Fruit fly (Drosophila melanogaster) whole organism, pupa: Measurements from ENCODE around the gene C1GalTA.

ENCODE experiments used
- CG10348 ChIP-seq: fragments of 200-800 bp; sonication (Bioruptor generic); IDR thresholded peaks from 2 replicates; pipeline ENCODE4 v1.3.6; 2022; ENCODE audit warnings: missing biosample characterization, missing genetic modification characterization
- CG12605 ChIP-seq: fragments of 200-800 bp; sonication (Bioruptor generic); IDR thresholded peaks from 2 replicates; pipeline ENCODE4 v1.3.6; 2022; ENCODE audit warnings: missing biosample characterization, missing genetic modification characterization
- CG13204 ChIP-seq: fragments of 200-800 bp; sonication (Bioruptor generic); optimal IDR thresholded peaks from 2 replicates; lab custom pipeline; 2018; ENCODE audit warnings: missing biosample characterization, mild to moderate bottlenecking, missing genetic modification characterization, moderate library complexity
- CG14655 ChIP-seq: fragments of 200-800 bp; sonication (Bioruptor generic); optimal IDR thresholded peaks from 3 replicates; lab custom pipeline; 2017; ENCODE audit warnings: mild to moderate bottlenecking, missing biosample characterization, missing genetic modification reagents, missing genetic modification characterization
- CG15710 ChIP-seq: fragments of 200-800 bp; sonication (Bioruptor generic); optimal IDR thresholded peaks from 2 replicates; lab custom pipeline; 2018; ENCODE audit warnings: missing biosample characterization, mild to moderate bottlenecking, missing genetic modification characterization, moderate library complexity
- CG17806 ChIP-seq: fragments of 200-800 bp; sonication (Bioruptor generic); optimal IDR thresholded peaks from 2 replicates; lab custom pipeline; 2018; ENCODE audit warnings: missing biosample characterization, mild to moderate bottlenecking, missing genetic modification characterization, moderate library complexity
- CG32121 ChIP-seq: fragments of 200-800 bp; sonication (Bioruptor generic); IDR thresholded peaks from 2 replicates; pipeline ENCODE4 v1.3.6; 2022; ENCODE audit warnings: missing biosample characterization, missing genetic modification characterization
- CG34367 ChIP-seq: fragments of 200-800 bp; sonication (Bioruptor generic); optimal IDR thresholded peaks from 2 replicates; lab custom pipeline; 2018; ENCODE audit warnings: missing biosample characterization, mild to moderate bottlenecking, missing genetic modification characterization
- CG4496 ChIP-seq: fragments of 200-800 bp; sonication (Bioruptor generic); IDR thresholded peaks from 3 replicates; pipeline ENCODE4 v1.3.6; 2022; ENCODE audit warnings: missing biosample characterization, missing genetic modification characterization
- CG8159 ChIP-seq: fragments of 200-800 bp; sonication (Bioruptor generic); optimal IDR thresholded peaks from 3 replicates; lab custom pipeline; 2018; ENCODE audit warnings: missing biosample characterization, mild to moderate bottlenecking, missing genetic modification characterization, moderate library complexity
- CG8301 ChIP-seq: fragments of 200-800 bp; sonication (Bioruptor generic); optimal IDR thresholded peaks from 2 replicates; lab custom pipeline; 2018; ENCODE audit warnings: missing biosample characterization, mild to moderate bottlenecking, missing genetic modification characterization
- CG9948 ChIP-seq: fragments of 200-800 bp; sonication (Bioruptor generic); optimal IDR thresholded peaks from 2 replicates; lab custom pipeline; 2018; ENCODE audit warnings: missing biosample characterization, mild to moderate bottlenecking, missing genetic modification characterization, moderate library complexity
- D1 ChIP-seq: fragments of 200-800 bp; sonication (Bioruptor generic); optimal IDR thresholded peaks from 2 replicates; lab custom pipeline; 2018; ENCODE audit warnings: missing biosample characterization, mild to moderate bottlenecking, missing genetic modification characterization, moderate library complexity
- EcR ChIP-seq: fragments of 200-800 bp; sonication (Bioruptor generic); optimal IDR thresholded peaks from 3 replicates; lab custom pipeline; 2019; ENCODE audit warnings: missing biosample characterization, missing genetic modification characterization, mild to moderate bottlenecking, moderate library complexity, missing genetic modification reagents
- Ets98B ChIP-seq: fragments of 200-800 bp; sonication (Bioruptor generic); IDR thresholded peaks from 2 replicates; pipeline ENCODE4 v1.3.6; 2022; ENCODE audit warnings: missing biosample characterization, missing genetic modification characterization
- Pif1A ChIP-seq: fragments of 200-800 bp; sonication (Bioruptor generic); optimal IDR thresholded peaks from 3 replicates; lab custom pipeline; 2016; ENCODE audit warnings: missing biosample characterization, missing genetic modification characterization
- Pif1B ChIP-seq: fragments of 200-800 bp; sonication (Bioruptor generic); optimal IDR thresholded peaks from 3 replicates; lab custom pipeline; 2016; ENCODE audit warnings: missing biosample characterization, missing genetic modification characterization
- Snoo ChIP-seq: fragments of 200-800 bp; sonication (Bioruptor generic); optimal IDR thresholded peaks from 3 replicates; lab custom pipeline; 2017; ENCODE audit warnings: missing biosample characterization, mild to moderate bottlenecking, missing genetic modification characterization, inconsistent platforms
- fd96Ca ChIP-seq: fragments of 200-800 bp; sonication (Bioruptor generic); IDR thresholded peaks from 3 replicates; pipeline ENCODE4 v1.3.6; 2022; ENCODE audit warnings: missing biosample characterization, missing genetic modification characterization
- gl ChIP-seq: fragments of 200-800 bp; sonication (Bioruptor generic); optimal IDR thresholded peaks from 2 replicates; lab custom pipeline; 2018; ENCODE audit warnings: missing biosample characterization, mild to moderate bottlenecking, missing genetic modification characterization
- rn ChIP-seq: fragments of 200-800 bp; sonication (Bioruptor generic); IDR thresholded peaks from 2 replicates; pipeline ENCODE4 v1.3.6; 2022; ENCODE audit warnings: missing biosample characterization, missing genetic modification characterization

Gene C1GalTA

DNA sequence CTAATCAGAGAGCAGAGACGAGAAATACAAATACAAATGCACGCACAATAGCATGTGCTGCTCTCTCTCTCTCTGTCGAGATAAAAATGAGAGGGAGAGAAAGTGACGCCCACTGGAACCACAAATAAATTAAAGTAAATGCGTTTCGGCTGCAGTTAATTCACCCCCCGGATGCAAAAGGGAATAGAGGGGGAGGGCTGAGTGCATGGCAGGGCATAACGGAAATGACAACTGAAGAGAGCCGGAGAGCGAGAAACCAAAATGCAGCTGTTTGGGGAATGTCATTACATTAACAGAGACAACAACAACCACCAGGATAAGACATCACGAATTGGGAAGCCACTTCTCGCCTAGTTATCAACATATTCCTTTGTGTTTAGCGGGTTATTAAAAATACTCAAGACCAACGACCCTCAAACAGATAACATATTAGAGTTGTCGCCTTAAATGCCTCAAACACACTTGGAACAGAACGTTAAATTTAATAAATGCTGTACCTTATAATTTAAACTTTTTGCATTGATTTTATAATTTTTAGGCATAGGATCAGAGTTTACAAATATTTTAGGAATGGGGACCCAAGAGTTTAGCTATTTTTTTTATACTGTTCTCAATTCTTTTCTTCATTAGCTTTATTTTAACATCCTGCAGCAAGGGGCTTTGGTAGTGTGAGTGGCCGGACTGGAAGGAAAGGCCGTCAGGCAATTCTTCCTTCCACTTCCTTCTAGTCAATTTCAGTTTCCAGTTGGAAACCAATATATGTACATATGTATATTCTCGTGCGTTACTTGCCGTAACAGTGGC is 895 bp downstream of the C1GalTA start:
- TF ChIP-seq CG8159: peak; percentile 80
- 0 out of 3 replicates have a peak, but pooled peaks have one; percentile 51 for TF ChIP-seq CG4496 (GFP tag; lab: Robert Waterston, UW)
- no peak for TF ChIP-seq rn (GFP tag; lab: Robert Waterston, UW)
- peak; percentile 62 for TF ChIP-seq CG17806
- TF ChIP-seq Pif1A (GFP tag; lab: Kevin White, UChicago): peak; percentile 65
- no peak for TF ChIP-seq gl
- TF ChIP-seq CG10348: no peak
- TF ChIP-seq CG12605 (GFP tag; lab: Robert Waterston, UW): peak; percentile 41; the same call in 1 of the 2 replicates
- TF ChIP-seq CG15710 (tag; lab: Kevin White, UChicago): peak; percentile 62
- peak; percentile 27; the same call in 1 of the 2 replicates for TF ChIP-seq Ets98B (GFP tag; lab: Robert Waterston, UW)
- no peak for TF ChIP-seq CG13204 (GFP tag; lab: Kevin White, UChicago)
- peak; percentile 20 for TF ChIP-seq CG34367 (tag; lab: Kevin White, UChicago)
- TF ChIP-seq D1: peak; percentile 51
- TF ChIP-seq EcR: peak; percentile 67
- TF ChIP-seq Pif1B (GFP tag; lab: Kevin White, UChicago): peak; percentile 50
- TF ChIP-seq fd96Ca: no peak
- TF ChIP-seq Snoo (tag; lab: Kevin White, UChicago): peak; percentile 64
- TF ChIP-seq CG8301: peak; percentile 26
- peak; percentile 75 for TF ChIP-seq CG9948 (tag; lab: Kevin White, UChicago)
- peak; percentile 73 for TF ChIP-seq CG14655 (GFP tag; lab: Kevin White, UChicago)
- no peak for TF ChIP-seq CG32121 (GFP tag; lab: Robert Waterston, UW)

DNA sequence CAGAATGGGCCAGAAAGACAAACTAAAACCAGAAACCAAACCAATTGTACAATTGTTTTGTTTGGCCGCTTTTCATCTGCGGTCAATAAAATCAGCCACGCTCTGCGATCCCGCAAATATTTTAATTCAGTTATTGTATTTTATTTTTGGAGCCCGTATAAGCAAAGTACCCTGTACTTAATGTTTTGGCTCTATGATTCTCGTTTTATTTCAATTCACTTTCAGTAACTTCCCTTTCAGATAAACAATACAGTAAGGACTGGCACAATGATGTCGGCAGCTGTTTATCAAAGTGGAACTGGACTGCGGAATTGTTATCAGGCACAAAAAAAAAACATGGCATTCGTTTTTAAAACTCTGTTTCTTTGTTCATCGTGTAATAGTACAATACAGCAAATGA is 2.4 kb downstream of the C1GalTA start:
- no peak for TF ChIP-seq Pif1B (GFP tag; lab: Kevin White, UChicago)
- TF ChIP-seq CG15710 (tag; lab: Kevin White, UChicago): no peak
- no peak for TF ChIP-seq CG17806
- no peak for TF ChIP-seq Pif1A (GFP tag; lab: Kevin White, UChicago)
- TF ChIP-seq CG13204 (GFP tag; lab: Kevin White, UChicago): no peak
- no peak for TF ChIP-seq Ets98B (GFP tag; lab: Robert Waterston, UW)
- no peak for TF ChIP-seq CG32121 (GFP tag; lab: Robert Waterston, UW)
- no peak for TF ChIP-seq CG8301
- no peak for TF ChIP-seq CG34367 (tag; lab: Kevin White, UChicago)
- TF ChIP-seq Snoo (tag; lab: Kevin White, UChicago): no peak
- no peak for TF ChIP-seq gl
- no peak for TF ChIP-seq CG10348
- TF ChIP-seq, all 21 proteins: peak for 0

DNA sequence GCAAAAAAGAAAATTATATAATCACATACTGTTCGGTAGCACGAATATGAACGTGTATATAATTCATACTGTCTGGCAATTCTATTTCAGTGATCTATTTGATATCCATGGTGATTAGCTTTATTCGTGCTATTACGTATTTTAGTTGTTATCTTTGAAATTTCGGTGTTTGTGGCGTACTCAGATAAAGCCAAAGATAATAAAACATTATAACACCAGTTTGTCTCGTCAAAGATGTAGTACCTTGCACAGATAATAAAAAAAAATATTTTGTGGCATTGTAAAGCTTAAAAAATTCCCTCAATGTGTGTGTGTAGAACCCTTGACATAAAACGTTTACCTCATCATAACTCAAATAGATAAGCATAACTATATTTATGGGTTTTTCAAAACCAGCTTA is 3.0 kb downstream of the C1GalTA start:
- no peak for TF ChIP-seq Snoo (tag; lab: Kevin White, UChicago)
- TF ChIP-seq fd96Ca: no peak
- no peak for TF ChIP-seq CG9948 (tag; lab: Kevin White, UChicago)
- TF ChIP-seq Ets98B (GFP tag; lab: Robert Waterston, UW): no peak
- TF ChIP-seq CG10348: no peak
- no peak for TF ChIP-seq CG17806
- TF ChIP-seq CG15710 (tag; lab: Kevin White, UChicago): no peak
- no peak for TF ChIP-seq Pif1B (GFP tag; lab: Kevin White, UChicago)
- no peak for TF ChIP-seq CG12605 (GFP tag; lab: Robert Waterston, UW)
- TF ChIP-seq CG14655 (GFP tag; lab: Kevin White, UChicago): no peak
- no peak for TF ChIP-seq CG4496 (GFP tag; lab: Robert Waterston, UW)
- no peak for TF ChIP-seq gl
- TF ChIP-seq CG34367 (tag; lab: Kevin White, UChicago): no peak
- TF ChIP-seq CG32121 (GFP tag; lab: Robert Waterston, UW): no peak
- TF ChIP-seq Pif1A (GFP tag; lab: Kevin White, UChicago): no peak
- no peak for TF ChIP-seq D1
- TF ChIP-seq rn (GFP tag; lab: Robert Waterston, UW): no peak

DNA sequence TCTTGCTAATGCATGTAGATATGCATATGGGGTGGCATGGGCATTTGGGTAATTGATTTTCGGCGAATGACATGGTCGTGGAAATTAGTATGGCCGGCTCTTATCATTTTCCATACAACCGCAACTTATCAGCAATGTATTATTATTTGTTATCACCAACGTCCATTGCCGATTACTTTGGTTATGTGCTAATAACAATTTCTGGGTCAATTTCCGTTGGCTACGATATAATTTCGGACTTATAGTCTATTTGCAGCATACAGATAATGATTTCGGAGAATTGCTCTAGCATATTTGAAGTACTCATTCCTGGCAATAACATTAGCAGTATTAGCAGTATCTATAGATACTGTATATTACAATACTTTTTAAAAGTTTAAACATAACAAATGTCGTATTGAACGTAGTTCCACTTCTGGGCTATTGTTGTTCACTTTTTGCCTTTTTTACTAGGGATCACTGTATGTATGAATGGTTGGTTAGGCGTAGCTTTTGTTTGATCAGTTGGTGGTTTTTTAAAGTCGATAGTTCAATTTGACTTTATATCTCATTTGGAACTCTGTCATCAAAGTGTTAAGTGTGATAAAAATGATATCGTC is 4.2 kb downstream of the C1GalTA start, which contains the start of gene CG46397:
Gene CG46397 (plus strand): TSS at position 549 of the 599 bp plus-strand sequence.
- TF ChIP-seq CG13204 (GFP tag; lab: Kevin White, UChicago) (no peak), CG8301 (no peak), CG14655 (GFP tag; lab: Kevin White, UChicago) (no peak), CG8159 (no peak), fd96Ca (no peak), CG10348 (no peak), CG32121 (GFP tag; lab: Robert Waterston, UW) (no peak), CG4496 (GFP tag; lab: Robert Waterston, UW) (no peak), Snoo (tag; lab: Kevin White, UChicago) (no peak), Ets98B (GFP tag; lab: Robert Waterston, UW) (no peak)

DNA sequence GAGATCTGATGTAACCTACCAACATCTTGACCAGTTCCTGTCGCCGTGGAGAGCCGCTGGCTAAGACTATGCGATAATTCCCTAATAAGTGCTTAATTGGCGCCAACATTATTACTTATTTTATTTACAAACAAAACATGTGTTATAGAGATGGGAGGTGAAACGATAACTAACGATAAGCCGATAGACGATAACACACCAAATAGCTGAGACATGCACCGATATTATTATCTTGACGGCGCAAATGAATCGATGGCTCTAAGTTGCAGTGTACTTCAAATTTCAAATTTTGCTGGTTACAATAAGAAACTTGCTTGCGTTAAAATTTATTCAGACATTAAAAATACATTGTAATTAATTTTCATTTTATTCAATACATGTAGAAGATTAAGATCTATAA is 7.9 kb downstream of the C1GalTA start, which contains the start of gene CG9515:
Gene CG9515 (minus strand): TSS at position 148 of the 400 bp plus-strand sequence.
- no peak for TF ChIP-seq CG8301
- TF ChIP-seq CG8159: no peak
- no peak for TF ChIP-seq CG17806
- no peak for TF ChIP-seq CG9948 (tag; lab: Kevin White, UChicago)
- TF ChIP-seq Pif1B (GFP tag; lab: Kevin White, UChicago): no peak
- no peak for TF ChIP-seq EcR
- no peak for TF ChIP-seq CG34367 (tag; lab: Kevin White, UChicago)
- no peak for TF ChIP-seq fd96Ca
- TF ChIP-seq CG13204 (GFP tag; lab: Kevin White, UChicago): no peak
- TF ChIP-seq rn (GFP tag; lab: Robert Waterston, UW): no peak
- no peak for TF ChIP-seq Ets98B (GFP tag; lab: Robert Waterston, UW)
- no peak for TF ChIP-seq CG4496 (GFP tag; lab: Robert Waterston, UW)
- no peak for TF ChIP-seq CG32121 (GFP tag; lab: Robert Waterston, UW)
- no peak for TF ChIP-seq Snoo (tag; lab: Kevin White, UChicago)
- no peak for TF ChIP-seq CG12605 (GFP tag; lab: Robert Waterston, UW)
